Worm (Caenorhabditis elegans) whole organism, L4 larva: ENCODE measurements around the gene W02H5.2.

Experiments
- D1046.2 ChIP-seq: fragments of 200-800 bp; sonication (Bioruptor generic); IDR thresholded peaks from 2 replicates; pipeline ENCODE4 v1.3.6; 2022; ENCODE audit warnings: missing genetic modification characterization, missing compliant biosample characterization
- R02D3.7 ChIP-seq: fragments of 150-350 bp; sonication (generic microtip); optimal IDR thresholded peaks from 3 replicates; lab custom pipeline; 2014; ENCODE audit warnings: missing biosample characterization, missing genetic modification characterization
- T26A8.4 ChIP-seq: fragments of 200-800 bp; sonication (Bioruptor generic); IDR thresholded peaks from 2 replicates; pipeline ENCODE4 v1.3.6; 2022; ENCODE audit warnings: missing genetic modification characterization, missing compliant biosample characterization
- Y105C5A.15 ChIP-seq: fragments of 200-800 bp; sonication (Bioruptor generic); IDR thresholded peaks from 2 replicates; pipeline ENCODE4 v1.3.6; 2022; ENCODE audit warnings: missing genetic modification characterization, missing compliant biosample characterization
- Y48G9A.11 ChIP-seq: fragments of 200-800 bp; sonication (Bioruptor generic); IDR thresholded peaks from 2 replicates; pipeline ENCODE4 v1.3.6; 2022; ENCODE audit warnings: missing genetic modification reagents, missing genetic modification characterization, missing compliant biosample characterization
- Y5F2A.4 ChIP-seq: fragments of 200-800 bp; sonication (Bioruptor generic); optimal IDR thresholded peaks from 2 replicates; lab custom pipeline; 2018; ENCODE audit warnings: mild to moderate bottlenecking, missing genetic modification characterization, missing compliant biosample characterization
- aha-1 ChIP-seq: fragments of 150-350 bp; peaks from one replicate; lab custom pipeline; 2014; ENCODE audit warnings: missing biosample characterization, missing genetic modification characterization
- aly-2 ChIP-seq: sonication (generic microtip); optimal IDR thresholded peaks from 2 replicates; lab custom pipeline; 2018; ENCODE audit warnings: missing biosample characterization, missing genetic modification characterization
- ceh-20 ChIP-seq: fragments of 200-800 bp; sonication (Bioruptor generic); IDR thresholded peaks from 2 replicates; pipeline ENCODE4 v1.3.6; 2022; ENCODE audit warnings: missing genetic modification reagents, missing genetic modification characterization, missing compliant biosample characterization
- ceh-62 ChIP-seq: sonication (generic microtip); optimal IDR thresholded peaks from 2 replicates; lab custom pipeline; 2017; ENCODE audit warnings: missing biosample characterization, missing genetic modification characterization
- ces-1 ChIP-seq: fragments of 150-350 bp; sonication (generic microtip); optimal IDR thresholded peaks from 4 replicates; lab custom pipeline; 2014; ENCODE audit warnings: missing biosample characterization, missing genetic modification reagents, missing genetic modification characterization
- cey-2 ChIP-seq: sonication (generic microtip); optimal IDR thresholded peaks from 3 replicates; lab custom pipeline; 2017; ENCODE audit warnings: missing genetic modification characterization, mild to moderate bottlenecking, missing compliant biosample characterization, antibody characterized with exemption, borderline replicate concordance; ENCODE audit not compliant: insufficient read depth
- ctbp-1 ChIP-seq: fragments of 200-800 bp; sonication (Bioruptor generic); IDR thresholded peaks from 2 replicates; pipeline ENCODE4 v1.3.6; 2022; ENCODE audit warnings: missing genetic modification reagents, missing genetic modification characterization, missing compliant biosample characterization
- daf-16 ChIP-seq, 3 experiments: sonication (generic microtip); optimal IDR thresholded peaks; 2 replicates each; lab custom pipeline; 2016 to 2017; ENCODE audit warnings: missing genetic modification characterization in 3 of 3, missing genetic modification reagents in 3 of 3, mild to moderate bottlenecking in 2 of 3, missing compliant biosample characterization in 2 of 3, missing biosample characterization in 1 of 3, moderate library complexity in 1 of 3
- daf-8 ChIP-seq: fragments of 200-800 bp; sonication (Bioruptor generic); IDR thresholded peaks from 2 replicates; pipeline ENCODE4 v1.3.6; 2022; ENCODE audit warnings: missing genetic modification characterization, missing compliant biosample characterization
- dmd-6 ChIP-seq: fragments of 200-800 bp; sonication (Bioruptor generic); IDR thresholded peaks from 2 replicates; pipeline ENCODE4 v1.3.6; 2022; ENCODE audit warnings: missing genetic modification reagents, missing genetic modification characterization, missing compliant biosample characterization
- dmd-9 ChIP-seq: fragments of 200-800 bp; sonication (Bioruptor generic); IDR thresholded peaks from 2 replicates; pipeline ENCODE4 v1.3.6; 2022; ENCODE audit warnings: missing genetic modification reagents, missing genetic modification characterization, missing compliant biosample characterization
- dpl-1 ChIP-seq: fragments of 150-350 bp; optimal IDR thresholded peaks from 2 replicates; lab custom pipeline; 2014; ENCODE audit warnings: missing biosample characterization, missing genetic modification reagents, missing genetic modification characterization
- duxl-1 ChIP-seq: sonication (generic microtip); optimal IDR thresholded peaks from 2 replicates; lab custom pipeline; 2016; ENCODE audit warnings: mild to moderate bottlenecking, missing genetic modification characterization, moderate library complexity, missing compliant biosample characterization; ENCODE audit not compliant: poor library complexity
- dve-1 ChIP-seq: sonication (generic microtip); optimal IDR thresholded peaks from 2 replicates; lab custom pipeline; 2017; ENCODE audit warnings: antibody characterized with exemption, mild to moderate bottlenecking, missing genetic modification characterization, missing compliant biosample characterization; ENCODE audit not compliant: insufficient read depth
- egl-27 ChIP-seq: sonication (generic microtip); optimal IDR thresholded peaks from 3 replicates; lab custom pipeline; 2017; ENCODE audit warnings: missing biosample characterization, missing genetic modification reagents, missing genetic modification characterization
- hif-1 ChIP-seq, 2 experiments: sonication (generic microtip); optimal IDR thresholded peaks; 2 replicates each; lab custom pipeline; 2016 to 2017; ENCODE audit warnings: missing compliant biosample characterization in 2 of 2, missing genetic modification characterization in 2 of 2, missing genetic modification reagents in 2 of 2, missing genotype in 2 of 2, mild to moderate bottlenecking in 1 of 2
- hlh-11 ChIP-seq: fragments of 200-800 bp; sonication (Bioruptor generic); optimal IDR thresholded peaks from 2 replicates; lab custom pipeline; 2018; ENCODE audit warnings: mild to moderate bottlenecking, missing genetic modification characterization, missing compliant biosample characterization
- hmg-1.1 ChIP-seq: fragments of 200-800 bp; sonication (Bioruptor generic); IDR thresholded peaks from 2 replicates; pipeline ENCODE4 v1.3.6; 2022; ENCODE audit warnings: missing genetic modification reagents, missing genetic modification characterization, missing compliant biosample characterization
- jun-1 ChIP-seq: fragments of 150-350 bp; optimal IDR thresholded peaks from 2 replicates; lab custom pipeline; 2014; ENCODE audit warnings: missing biosample characterization, missing genetic modification reagents, missing genetic modification characterization
- lim-7 ChIP-seq: fragments of 200-800 bp; sonication (Bioruptor generic); IDR thresholded peaks from 2 replicates; pipeline ENCODE4 v1.3.6; 2022; ENCODE audit warnings: missing genetic modification characterization, missing compliant biosample characterization
- lin-1 ChIP-seq: fragments of 200-800 bp; sonication (Bioruptor generic); IDR thresholded peaks from 2 replicates; pipeline ENCODE4 v1.3.6; 2022; ENCODE audit warnings: missing genetic modification reagents, missing genetic modification characterization, missing compliant biosample characterization
- madf-5 ChIP-seq, 2 experiments: fragments of 200-800 bp; sonication (Bioruptor generic); IDR thresholded peaks; 2 replicates each; pipeline ENCODE4 v1.3.6; 2022; ENCODE audit warnings: missing compliant biosample characterization in 2 of 2, missing genetic modification characterization in 2 of 2
- madf-9 ChIP-seq: fragments of 200-800 bp; sonication (Bioruptor generic); conservative IDR thresholded peaks from 2 replicates; pipeline ENCODE4 v1.3.6; 2022; ENCODE audit warnings: missing genetic modification reagents, missing genetic modification characterization, missing compliant biosample characterization
- mes-2 ChIP-seq: sonication (generic microtip); optimal IDR thresholded peaks from 2 replicates; lab custom pipeline; 2016; ENCODE audit warnings: missing genotype, mild to moderate bottlenecking, missing genetic modification characterization, missing compliant biosample characterization; ENCODE audit not compliant: poor library complexity, severe bottlenecking
- mxl-2 ChIP-seq: fragments of 200-800 bp; sonication (Bioruptor generic); conservative IDR thresholded peaks from 2 replicates; pipeline ENCODE4 v1.3.6; 2022; ENCODE audit warnings: missing genetic modification reagents, missing genetic modification characterization, missing compliant biosample characterization
- nhr-237 ChIP-seq: sonication (generic microtip); optimal IDR thresholded peaks from 2 replicates; lab custom pipeline; 2017; ENCODE audit warnings: missing biosample characterization, missing genetic modification characterization
- nhr-42 ChIP-seq: fragments of 200-800 bp; sonication (Bioruptor generic); IDR thresholded peaks from 2 replicates; pipeline ENCODE4 v1.3.6; 2022; ENCODE audit warnings: missing genetic modification characterization, missing compliant biosample characterization
- nhr-48 ChIP-seq: sonication (generic microtip); optimal IDR thresholded peaks from 2 replicates; lab custom pipeline; 2016; ENCODE audit warnings: mild to moderate bottlenecking, missing genetic modification characterization, missing compliant biosample characterization
- nhr-6 ChIP-seq: fragments of 150-350 bp; optimal IDR thresholded peaks from 2 replicates; lab custom pipeline; 2014; ENCODE audit warnings: missing biosample characterization, missing genetic modification characterization
- nhr-76 ChIP-seq: fragments of 150-350 bp; optimal IDR thresholded peaks from 2 replicates; lab custom pipeline; 2014; ENCODE audit warnings: missing biosample characterization, missing genetic modification characterization
- nhr-77 ChIP-seq: fragments of 150-350 bp; optimal IDR thresholded peaks from 2 replicates; lab custom pipeline; 2014; ENCODE audit warnings: missing biosample characterization, missing genetic modification characterization
- pha-4 ChIP-seq, 2 experiments: fragments of 150-350 bp in 1 of 2; fragments of 200-800 bp in 1 of 2; sonication (Bioruptor generic) in 1 of 2; IDR thresholded peaks in 1 of 2; optimal IDR thresholded peaks in 1 of 2; 2 replicates each; pipeline versions ENCODE4 v1.3.6 to Lab custom; 2014 to 2022; ENCODE audit warnings: missing genetic modification characterization in 2 of 2, missing genetic modification reagents in 2 of 2, missing biosample characterization in 1 of 2, missing compliant biosample characterization in 1 of 2
- rbr-2 ChIP-seq: sonication (generic microtip); optimal IDR thresholded peaks from 2 replicates; lab custom pipeline; 2016; ENCODE audit warnings: missing genotype, missing genetic modification characterization, missing compliant biosample characterization
- sdz-12 ChIP-seq: fragments of 200-800 bp; sonication (Bioruptor generic); optimal IDR thresholded peaks from 2 replicates; lab custom pipeline; 2018; ENCODE audit warnings: mild to moderate bottlenecking, missing genetic modification characterization, missing compliant biosample characterization
- snpc-1.2 ChIP-seq: fragments of 200-800 bp; sonication (Bioruptor generic); IDR thresholded peaks from 2 replicates; pipeline ENCODE4 v1.3.6; 2022; ENCODE audit warnings: missing genetic modification reagents, missing genetic modification characterization, missing compliant biosample characterization
- spr-1 ChIP-seq: sonication (generic microtip); optimal IDR thresholded peaks from 2 replicates; lab custom pipeline; 2016; ENCODE audit warnings: mild to moderate bottlenecking, missing genetic modification characterization, missing compliant biosample characterization
- spr-3 ChIP-seq: fragments of 200-800 bp; sonication (Bioruptor generic); optimal IDR thresholded peaks from 2 replicates; lab custom pipeline; 2018; ENCODE audit warnings: mild to moderate bottlenecking, missing genetic modification characterization, missing compliant biosample characterization
- tag-97 ChIP-seq: fragments of 200-800 bp; sonication (Bioruptor generic); IDR thresholded peaks from 2 replicates; pipeline ENCODE4 v1.3.6; 2022; ENCODE audit warnings: missing genetic modification characterization, missing compliant biosample characterization
- unc-62 ChIP-seq, 3 experiments: fragments of 150-350 bp in 1 of 3; sonication (generic microtip); optimal IDR thresholded peaks in 2 of 3; peaks in 1 of 3; 1 replicate in 1 of 3; 2 replicates in 2 of 3; lab custom pipeline; 2014 to 2017; ENCODE audit warnings: missing biosample characterization in 3 of 3, missing genetic modification characterization in 3 of 3, missing genetic modification reagents in 3 of 3, missing genotype in 1 of 3
- vab-7 ChIP-seq: fragments of 200-800 bp; sonication (Bioruptor generic); IDR thresholded peaks from 2 replicates; pipeline ENCODE4 v1.3.6; 2022; ENCODE audit warnings: missing genetic modification reagents, missing genetic modification characterization, missing compliant biosample characterization
- zip-11 ChIP-seq: fragments of 200-800 bp; sonication (Bioruptor generic); IDR thresholded peaks from 2 replicates; pipeline ENCODE4 v1.3.6; 2022; ENCODE audit warnings: missing genetic modification characterization, missing compliant biosample characterization
- zip-2 ChIP-seq: fragments of 150-350 bp; optimal IDR thresholded peaks from 2 replicates; lab custom pipeline; 2014; ENCODE audit warnings: missing biosample characterization, missing genetic modification characterization
- ztf-11 ChIP-seq: fragments of 150-350 bp; optimal IDR thresholded peaks from 2 replicates; lab custom pipeline; 2014; ENCODE audit warnings: missing biosample characterization, missing genetic modification characterization

W02H5.2 gene

ce11 chrV:2673807-2674206, 34.7 kb downstream of the W02H5.2 start (continued):
- TF ChIP-seq unc-62 (GFP tag; optimal IDR thresholded peaks at IDR 0.05 in 1 of 2; lab: Kevin White, UChicago) (no peak), unc-62 (tag; optimal IDR thresholded peaks at IDR 0.05; lab: Kevin White, UChicago) (no peak), cey-2 (tag; lab: Kevin White, UChicago) (no peak), nhr-237 (tag; lab: Kevin White, UChicago) (no peak), mxl-2 (GFP tag; lab: Robert Waterston, UW) (no peak), egl-27 (tag; lab: Kevin White, UChicago) (no peak), nhr-42 (GFP tag; lab: Robert Waterston, UW) (0 out of 2 replicates have a peak, but pooled peaks have one; percentile 21), rbr-2 (tag; lab: Kevin White, UChicago) (peak; percentile 35), zip-2 (tag; lab: Kevin White, UChicago) (no peak), sdz-12 (GFP tag; lab: Kevin White, UChicago) (no peak), spr-1 (tag; lab: Kevin White, UChicago) (no peak), dmd-6 (GFP tag; lab: Robert Waterston, UW) (peak; percentile 48), Y48G9A.11 (GFP tag; lab: Robert Waterston, UW) (peak; percentile 59; the same call in 1 of the 2 replicates), hif-1 (tag; optimal IDR thresholded peaks at IDR 0.05; lab: Kevin White, UChicago) (no peak), daf-16 (GFP tag; optimal IDR thresholded peaks at IDR 0.05; lab: Kevin White, UChicago) (peak in 1 of 2 experiments; percentile 20), daf-16 (tag; optimal IDR thresholded peaks at IDR 0.05; lab: Kevin White, UChicago) (peak; percentile 85), R02D3.7 (tag; lab: Kevin White, UChicago) (no peak), ceh-20 (GFP tag; lab: Robert Waterston, UW) (no peak), ztf-11 (tag; lab: Kevin White, UChicago) (no peak), ces-1 (no peak), spr-3 (GFP tag; lab: Kevin White, UChicago) (no peak), pha-4 (GFP tag; IDR thresholded peaks at IDR 0.05; lab: Robert Waterston, UW) (peak; percentile 73), pha-4 (tag; optimal IDR thresholded peaks at IDR 0.05; lab: Kevin White, UChicago) (no peak), aha-1 (tag; lab: Kevin White, UChicago) (no peak), duxl-1 (tag; lab: Kevin White, UChicago) (no peak), nhr-76 (tag; lab: Kevin White, UChicago) (no peak), Y5F2A.4 (GFP tag; lab: Kevin White, UChicago) (no peak), madf-9 (GFP tag; lab: Robert Waterston, UW) (peak; percentile 44; the same call in 1 of the 2 replicates), nhr-6 (tag; lab: Kevin White, UChicago) (no peak), jun-1 (tag; lab: Kevin White, UChicago) (no peak), nhr-77 (tag; lab: Kevin White, UChicago) (no peak), vab-7 (GFP tag; lab: Robert Waterston, UW) (peak; percentile 65), hlh-11 (tag; lab: Kevin White, UChicago) (no peak), madf-5 (GFP tag; IDR thresholded peaks at IDR 0.05; lab: Robert Waterston, UW) (peak in 1 of 2 experiments; percentile 79; a peak in 1 of 4 replicates), dmd-9 (GFP tag; lab: Robert Waterston, UW) (no peak), tag-97 (GFP tag; lab: Robert Waterston, UW) (no peak), zip-11 (GFP tag; lab: Robert Waterston, UW) (no peak), dpl-1 (GFP tag; lab: Kevin White, UChicago) (no peak), Y105C5A.15 (GFP tag; lab: Robert Waterston, UW) (0 out of 2 replicates have a peak, but pooled peaks have one; percentile 26), D1046.2 (0 out of 2 replicates have a peak, but pooled peaks have one; percentile 39), dve-1 (tag; lab: Kevin White, UChicago) (peak; percentile 30), hmg-1.1 (GFP tag; lab: Robert Waterston, UW) (peak; percentile 55), aly-2 (tag; lab: Kevin White, UChicago) (no peak), T26A8.4 (0 out of 2 replicates have a peak, but pooled peaks have one; percentile 21), lim-7 (GFP tag; lab: Robert Waterston, UW) (peak; percentile 83), daf-8 (no peak), nhr-48 (no peak), snpc-1.2 (GFP tag; lab: Robert Waterston, UW) (peak; percentile 55; the same call in 1 of the 2 replicates), ctbp-1 (GFP tag; lab: Robert Waterston, UW) (peak; percentile 51; the same call in 1 of the 2 replicates), ceh-62 (tag; lab: Kevin White, UChicago) (no peak), mes-2 (tag; lab: Kevin White, UChicago) (peak; percentile 61), lin-1 (GFP tag; lab: Robert Waterston, UW) (peak; percentile 58; the same call in 1 of the 2 replicates)
